Worm (Caenorhabditis elegans) whole organism, young adult: ENCODE results near the gene mrpl-35.

Source experiments
- B0035.1 ChIP-seq: sonication (generic microtip); optimal IDR thresholded peaks from 2 replicates; lab custom pipeline; 2016; ENCODE audit warnings: missing genetic modification characterization, mild to moderate bottlenecking, missing compliant biosample characterization, missing genotype, missing genetic modification reagents
- B0261.1 ChIP-seq: sonication (generic microtip); optimal IDR thresholded peaks from 2 replicates; lab custom pipeline; 2016; ENCODE audit warnings: mild to moderate bottlenecking, missing genetic modification characterization, moderate library complexity, missing compliant biosample characterization
- F33H1.4 ChIP-seq: fragments of 200-800 bp; sonication (Bioruptor generic); IDR thresholded peaks from 2 replicates; pipeline ENCODE4 v1.3.6; 2022; ENCODE audit warnings: missing genetic modification reagents, missing genetic modification characterization, missing compliant biosample characterization
- F39B2.1 ChIP-seq: fragments of 200-800 bp; sonication (Bioruptor generic); IDR thresholded peaks from 2 replicates; pipeline ENCODE4 v1.3.6; 2022; ENCODE audit warnings: missing genetic modification reagents, missing genetic modification characterization, missing compliant biosample characterization
- T26A5.8 ChIP-seq: sonication (generic microtip); optimal IDR thresholded peaks from 2 replicates; lab custom pipeline; 2016; ENCODE audit warnings: missing genetic modification characterization, missing compliant biosample characterization
- Y53F4B.3 ChIP-seq: fragments of 200-800 bp; sonication (Bioruptor generic); IDR thresholded peaks from 2 replicates; pipeline ENCODE4 v1.3.6; 2022; ENCODE audit warnings: missing genetic modification reagents, missing genetic modification characterization, missing compliant biosample characterization
- Y56A3A.18 ChIP-seq: fragments of 200-800 bp; sonication (Bioruptor generic); IDR thresholded peaks from 2 replicates; pipeline ENCODE4 v1.3.6; 2022; ENCODE audit warnings: missing genetic modification reagents, missing genetic modification characterization, missing compliant biosample characterization
- ama-1 ChIP-seq, 3 experiments: fragments of 150-350 bp in 1 of 3; sonication (generic microtip) in 2 of 3; optimal IDR thresholded peaks; 2 replicates each; lab custom pipeline; 2014 to 2018; ENCODE audit warnings: missing biosample characterization in 2 of 3, missing genetic modification characterization in 2 of 3, missing genetic modification reagents in 2 of 3
- atf-7 ChIP-seq: sonication (generic microtip); optimal IDR thresholded peaks from 2 replicates; lab custom pipeline; 2017; ENCODE audit warnings: mild to moderate bottlenecking, missing genetic modification characterization, missing compliant biosample characterization
- attf-6 ChIP-seq: fragments of 200-800 bp; sonication (Bioruptor generic); IDR thresholded peaks from 2 replicates; pipeline ENCODE4 v1.3.6; 2022; ENCODE audit warnings: missing genetic modification reagents, missing genetic modification characterization, missing compliant biosample characterization
- bed-2 ChIP-seq: fragments of 200-800 bp; sonication (Bioruptor generic); IDR thresholded peaks from 2 replicates; pipeline ENCODE4 v1.3.6; 2022; ENCODE audit warnings: missing genetic modification reagents, missing genetic modification characterization, missing compliant biosample characterization
- cebp-2 ChIP-seq: fragments of 200-800 bp; sonication (Bioruptor generic); IDR thresholded peaks from 2 replicates; pipeline ENCODE4 v1.3.6; 2022; ENCODE audit warnings: missing genetic modification characterization, missing compliant biosample characterization
- dpff-1 ChIP-seq: sonication (generic microtip); optimal IDR thresholded peaks from 2 replicates; lab custom pipeline; 2017; ENCODE audit warnings: mild to moderate bottlenecking, missing genetic modification characterization, missing compliant biosample characterization
- efl-1 ChIP-seq: fragments of 150-350 bp; optimal IDR thresholded peaks from 2 replicates; lab custom pipeline; 2014; ENCODE audit warnings: missing biosample characterization, missing genetic modification reagents, missing genetic modification characterization
- ekl-4 ChIP-seq: fragments of 200-800 bp; sonication (Bioruptor generic); IDR thresholded peaks from 2 replicates; pipeline ENCODE4 v1.3.6; 2022; ENCODE audit warnings: missing genetic modification reagents, missing genetic modification characterization, missing compliant biosample characterization
- him-1 ChIP-seq: sonication (generic microtip); optimal IDR thresholded peaks from 2 replicates; lab custom pipeline; 2016; ENCODE audit warnings: missing genotype, missing genetic modification reagents, missing genetic modification characterization, missing compliant biosample characterization
- hlh-12 ChIP-seq: sonication (generic microtip); optimal IDR thresholded peaks from 2 replicates; lab custom pipeline; 2016; ENCODE audit warnings: missing genetic modification characterization, missing compliant biosample characterization
- hmg-20 ChIP-seq: fragments of 200-800 bp; sonication (Bioruptor generic); IDR thresholded peaks from 2 replicates; pipeline ENCODE4 v1.3.6; 2022; ENCODE audit warnings: missing genetic modification reagents, missing genetic modification characterization, missing compliant biosample characterization
- let-526 ChIP-seq: fragments of 200-800 bp; sonication (Bioruptor generic); IDR thresholded peaks from 2 replicates; pipeline ENCODE4 v1.3.6; 2022; ENCODE audit warnings: missing genetic modification reagents, missing genetic modification characterization, missing compliant biosample characterization
- lir-1 ChIP-seq: fragments of 200-800 bp; sonication (Bioruptor generic); conservative IDR thresholded peaks from 2 replicates; pipeline ENCODE4 v1.3.6; 2022; ENCODE audit warnings: missing genetic modification reagents, missing genetic modification characterization, missing compliant biosample characterization
- madf-6 ChIP-seq: fragments of 200-800 bp; sonication (Bioruptor generic); IDR thresholded peaks from 2 replicates; pipeline ENCODE4 v1.3.6; 2022; ENCODE audit warnings: missing genetic modification reagents, missing genetic modification characterization, missing compliant biosample characterization
- mcd-1 ChIP-seq: fragments of 200-800 bp; sonication (Bioruptor generic); IDR thresholded peaks from 2 replicates; pipeline ENCODE4 v1.3.6; 2022; ENCODE audit warnings: missing genetic modification reagents, missing genetic modification characterization, missing compliant biosample characterization
- nfyb-1 ChIP-seq: fragments of 200-800 bp; sonication (Bioruptor generic); IDR thresholded peaks from 2 replicates; pipeline ENCODE4 v1.3.6; 2022; ENCODE audit warnings: missing genetic modification reagents, missing genetic modification characterization, missing compliant biosample characterization
- nhr-179 ChIP-seq: sonication (generic microtip); optimal IDR thresholded peaks from 2 replicates; lab custom pipeline; 2016; ENCODE audit warnings: mild to moderate bottlenecking, missing genetic modification characterization, missing compliant biosample characterization
- snpc-3.4 ChIP-seq: sonication (generic microtip); optimal IDR thresholded peaks from 2 replicates; lab custom pipeline; 2017; ENCODE audit warnings: missing genetic modification characterization, mild to moderate bottlenecking, missing compliant biosample characterization, antibody characterized with exemption, moderate library complexity, missing genotype, missing genetic modification reagents
- unc-130 ChIP-seq: sonication (generic microtip); optimal IDR thresholded peaks from 2 replicates; lab custom pipeline; 2016; ENCODE audit warnings: missing genetic modification reagents, missing genetic modification characterization, missing compliant biosample characterization
- xnd-1 ChIP-seq: sonication (generic microtip); optimal IDR thresholded peaks from 2 replicates; lab custom pipeline; 2016; ENCODE audit warnings: missing genotype, missing genetic modification reagents, missing genetic modification characterization, missing compliant biosample characterization
- ztf-3 ChIP-seq: fragments of 200-800 bp; sonication (Bioruptor generic); optimal IDR thresholded peaks from 2 replicates; lab custom pipeline; 2018; ENCODE audit warnings: mild to moderate bottlenecking, missing genetic modification characterization, missing compliant biosample characterization

mrpl-35 gene

DNA sequence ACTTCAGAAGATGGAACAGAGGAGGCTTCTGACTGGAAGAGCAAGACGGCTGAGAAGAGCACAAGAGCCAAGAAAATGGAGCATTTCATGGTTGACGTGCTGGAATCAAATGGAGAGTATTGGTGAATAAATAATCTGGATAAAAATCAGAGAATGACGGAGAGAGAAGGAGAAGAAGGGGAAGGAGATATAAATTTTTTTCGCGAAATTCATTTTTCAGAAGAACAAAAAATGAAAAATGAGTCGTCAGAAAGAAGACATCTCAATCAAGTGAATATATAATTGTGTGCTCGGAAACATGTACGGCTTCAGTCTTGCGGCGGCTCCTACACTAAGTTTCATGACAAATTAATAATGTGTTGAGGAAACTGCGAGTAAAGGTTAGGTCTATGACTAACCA, 39.7 kb downstream of the mrpl-35 start, which contains the start of gene C54C6.5:
TSS of gene C54C6.5 (minus strand) at position 101 of the 400 bp plus-strand sequence.
- TF ChIP-seq atf-7 (tag; lab: Kevin White, UChicago), result no peak

- TF ChIP-seq lir-1 (GFP tag; lab: Robert Waterston, UW) (no peak), attf-6 (no peak), hmg-20 (no peak), ekl-4 (GFP tag; lab: Robert Waterston, UW) (no peak), snpc-3.4 (tag; lab: Kevin White, UChicago) (no peak), F33H1.4 (GFP tag; lab: Robert Waterston, UW) (no peak), Y56A3A.18 (GFP tag; lab: Robert Waterston, UW) (no peak), xnd-1 (tag; lab: Kevin White, UChicago) (no peak), madf-6 (GFP tag; lab: Robert Waterston, UW) (no peak), cebp-2 (GFP tag; lab: Robert Waterston, UW) (no peak), atf-7 (tag; lab: Kevin White, UChicago) (no peak), him-1 (tag; lab: Kevin White, UChicago) (no peak), nhr-179 (tag; lab: Kevin White, UChicago) (no peak), ama-1 (optimal IDR thresholded peaks at IDR 0.05; lab: Kevin White, UChicago) (no peak), ama-1 (GFP tag; optimal IDR thresholded peaks at IDR 0.05; lab: Kevin White, UChicago) (no peak), T26A5.8 (tag; lab: Kevin White, UChicago) (no peak), efl-1 (GFP tag; lab: Kevin White, UChicago) (no peak), unc-130 (GFP tag; lab: Kevin White, UChicago) (no peak), dpff-1 (tag; lab: Kevin White, UChicago) (no peak), let-526 (GFP tag; lab: Robert Waterston, UW) (no peak), B0261.1 (tag; lab: Kevin White, UChicago) (no peak)
These were observed 40.3 kb downstream of the mrpl-35 start for ce11 chrIII:3550364-3550763.

ce11 chrIII:3553349-3553748, 43.3 kb downstream of the mrpl-35 start, which contains the start of gene C54C6.4:
C54C6.4 (plus strand) TSS chrIII:3553649.
- TF ChIP-seq ztf-3 (no peak), cebp-2 (GFP tag; lab: Robert Waterston, UW) (no peak), hlh-12 (tag; lab: Kevin White, UChicago) (no peak)

DNA sequence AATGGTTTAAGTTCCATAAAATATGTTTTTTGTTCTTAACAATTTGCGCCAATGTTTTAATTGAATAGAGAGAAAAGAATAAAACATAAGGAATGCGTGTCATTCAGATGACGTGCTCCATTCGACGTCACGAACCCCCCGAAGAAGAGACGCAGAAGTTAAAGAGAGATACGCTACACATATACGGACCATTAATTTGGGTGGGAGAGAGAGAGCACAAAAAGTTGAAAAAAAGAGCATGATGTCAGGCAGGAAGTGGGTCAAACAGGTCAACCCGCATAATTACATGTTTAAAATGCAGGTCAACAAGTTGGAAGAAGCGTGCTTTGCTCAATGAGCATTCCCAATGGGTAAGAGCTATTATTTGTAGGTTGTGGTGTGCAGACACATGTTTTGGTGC, 50.2 kb downstream of the mrpl-35 start:
- no peak for TF ChIP-seq F39B2.1 (GFP tag; lab: Robert Waterston, UW)
- no peak for TF ChIP-seq mcd-1 (GFP tag; lab: Robert Waterston, UW)
- no peak for TF ChIP-seq Y53F4B.3
- no peak for TF ChIP-seq B0035.1
- TF ChIP-seq nfyb-1 (GFP tag; lab: Robert Waterston, UW), result no peak
- TF ChIP-seq bed-2 (GFP tag; lab: Robert Waterston, UW), result no peak
